Fruit fly (Drosophila melanogaster): ENCODE results near the gene CG10920.

The CG10920 gene

dm6 chrX:7881579-7881978, 27.5 kb upstream of the CG10920 start, which contains the start of gene Ir7e:
Gene Ir7e (minus strand): TSS chrX:7881679.
- no peak for TF ChIP-seq CG11762 (GFP tag; optimal IDR thresholded peaks at IDR 0.05; ENCODE audit: insufficient read depth)
- no peak for TF ChIP-seq ss (GFP tag; optimal IDR thresholded peaks at IDR 0.05)
- no peak for TF ChIP-seq Eip93F (GFP tag; optimal IDR thresholded peaks at IDR 0.05)
- TF ChIP-seq esn (GFP tag; optimal IDR thresholded peaks at IDR 0.05), result no peak
- TF ChIP-seq CG11902 (GFP tag; optimal IDR thresholded peaks at IDR 0.05), result no peak
- no peak for TF ChIP-seq Sox14 (GFP tag; optimal IDR thresholded peaks at IDR 0.05)
- TF ChIP-seq Lpt (GFP tag; optimal IDR thresholded peaks at IDR 0.05), result no peak
- TF ChIP-seq Eip75B (GFP tag; optimal IDR thresholded peaks at IDR 0.05), result no peak
- TF ChIP-seq CG3919 (GFP tag; optimal IDR thresholded peaks at IDR 0.05), result no peak
- no peak for TF ChIP-seq CG11294 (GFP tag; IDR thresholded peaks at IDR 0.05)
- TF ChIP-seq cyc (GFP tag; optimal IDR thresholded peaks at IDR 0.05), result no peak
- TF ChIP-seq CG6163 (GFP tag; IDR thresholded peaks at IDR 0.05), result no peak
- no peak for TF ChIP-seq Hr4 (GFP tag; optimal IDR thresholded peaks at IDR 0.05)
- TF ChIP-seq CG8632 (GFP tag; optimal IDR thresholded peaks at IDR 0.05), result no peak

dm6 chrX:7878736-7879135, 24.7 kb upstream of the CG10920 start, which contains the start of gene Ir7d:
Gene Ir7d (minus strand): TSS chrX:7878836.
- TF ChIP-seq Smox (GFP tag; optimal IDR thresholded peaks at IDR 0.05) (no peak), dac (GFP tag; optimal IDR thresholded peaks at IDR 0.05) (no peak), eg (GFP tag; IDR thresholded peaks at IDR 0.05) (no peak), CG8319 (GFP tag; optimal IDR thresholded peaks at IDR 0.05) (no peak), fd85E (GFP tag; optimal IDR thresholded peaks at IDR 0.05) (no peak)

- no peak for TF ChIP-seq CG8632 (GFP tag; optimal IDR thresholded peaks at IDR 0.05)
Measured at dm6 chrX:7874094-7874493, 20.1 kb upstream of the CG10920 start, which contains the start of gene Ir7c. Gene Ir7c (plus strand): TSS chrX:7874394.

DNA sequence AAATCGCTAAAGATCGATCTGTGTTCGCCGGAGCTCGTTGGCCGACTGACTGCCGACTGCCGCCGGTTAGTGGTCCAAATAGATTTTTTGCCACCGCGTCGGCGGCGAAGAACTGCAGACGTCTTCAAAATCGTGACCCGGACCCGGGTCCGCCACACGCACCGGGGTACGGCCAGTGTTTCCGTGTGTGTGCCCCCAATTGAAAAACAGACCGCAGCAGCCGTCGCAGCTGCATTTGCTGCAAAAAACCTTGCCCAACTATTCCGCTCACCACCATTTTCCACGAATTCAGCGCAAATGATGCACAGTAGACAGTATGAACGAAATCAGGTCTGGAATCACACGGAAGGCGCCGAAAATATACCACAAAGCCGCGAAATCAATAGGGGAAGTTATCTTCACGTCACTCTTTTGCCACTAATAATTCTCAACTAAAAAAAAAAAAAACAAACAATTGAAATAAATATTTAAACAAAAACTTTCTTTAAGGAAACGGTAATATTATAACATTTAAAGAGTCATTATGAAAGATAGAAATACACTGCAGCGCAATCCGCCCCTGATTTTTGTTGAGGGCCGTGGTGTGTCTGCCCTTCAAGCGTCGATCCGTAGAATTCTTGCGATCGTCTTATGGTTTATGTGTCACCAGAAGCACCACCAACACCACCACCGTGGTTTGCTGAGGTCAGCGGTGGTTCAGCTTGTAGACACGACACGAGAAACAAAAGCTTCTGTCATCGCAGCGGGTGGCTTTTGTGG, 19.3 kb upstream of the CG10920 start, which contains the start of gene dec:
TSS of gene dec (minus strand) at position 51 of the 759 bp plus-strand sequence.
- TF ChIP-seq CG31627 (GFP tag; optimal IDR thresholded peaks at IDR 0.05) (no peak), Smox (GFP tag; optimal IDR thresholded peaks at IDR 0.05) (no peak), Hr38 (GFP tag; optimal IDR thresholded peaks at IDR 0.05) (no peak), Sox15 (GFP tag; optimal IDR thresholded peaks at IDR 0.05) (no peak), CG8319 (GFP tag; optimal IDR thresholded peaks at IDR 0.05) (no peak), CG15336 (GFP tag; IDR thresholded peaks at IDR 0.05) (no peak), Gug (GFP tag; IDR thresholded peaks at IDR 0.05) (no peak), Eip75B (GFP tag; optimal IDR thresholded peaks at IDR 0.05) (no peak), CG9139 (GFP tag; optimal IDR thresholded peaks at IDR 0.05) (no peak), CG6792 (GFP tag; optimal IDR thresholded peaks at IDR 0.05) (no peak), fkh (GFP tag; optimal IDR thresholded peaks at IDR 0.05) (no peak), CG1621 (tag; optimal IDR thresholded peaks at IDR 0.05) (no peak), CG8119 (GFP tag; IDR thresholded peaks at IDR 0.05) (no peak), vri (GFP tag; optimal IDR thresholded peaks at IDR 0.05) (no peak)

- TF ChIP-seq CG32006 (GFP tag; optimal IDR thresholded peaks at IDR 0.05), result no peak
- TF ChIP-seq CG11294 (GFP tag; IDR thresholded peaks at IDR 0.05), result no peak
- no peak for TF ChIP-seq Hr39 (GFP tag; optimal IDR thresholded peaks at IDR 0.05)
- TF ChIP-seq CG8632 (GFP tag; optimal IDR thresholded peaks at IDR 0.05), result no peak
- TF ChIP-seq salr (GFP tag; optimal IDR thresholded peaks at IDR 0.05), result no peak
- no peak for TF ChIP-seq net (GFP tag; optimal IDR thresholded peaks at IDR 0.05)
- TF ChIP-seq achi (GFP tag; optimal IDR thresholded peaks at IDR 0.05), result no peak
- TF ChIP-seq CG10669 (GFP tag; optimal IDR thresholded peaks at IDR 0.05), result no peak
- TF ChIP-seq Eip78C (GFP tag), result no peak
- TF ChIP-seq Gug (GFP tag; IDR thresholded peaks at IDR 0.05), result no peak
- TF ChIP-seq svp (GFP tag), result no peak
Measured at dm6 chrX:7866868-7867267, 12.8 kb upstream of the CG10920 start, which contains the start of gene Ir7b. Gene Ir7b (minus strand): TSS chrX:7866968.
